Worm (Caenorhabditis elegans) whole organism, young adult: Measurements from ENCODE around the gene F54D8.10.
A peak's percentile ranks its signal among the peaks of the same experiment; 100 is the strongest.

Source experiments
- B0035.1 ChIP-seq: sonication (generic microtip); optimal IDR thresholded peaks from 2 replicates; lab custom pipeline; 2016; ENCODE audit warnings: missing genetic modification characterization, mild to moderate bottlenecking, missing compliant biosample characterization, missing genotype, missing genetic modification reagents
- F33H1.4 ChIP-seq: fragments of 200-800 bp; sonication (Bioruptor generic); IDR thresholded peaks from 2 replicates; pipeline ENCODE4 v1.3.6; 2022; ENCODE audit warnings: missing genetic modification reagents, missing genetic modification characterization, missing compliant biosample characterization
- F49E8.2 ChIP-seq: sonication (generic microtip); optimal IDR thresholded peaks from 3 replicates; lab custom pipeline; 2017; ENCODE audit warnings: missing genetic modification characterization, mild to moderate bottlenecking, missing compliant biosample characterization, antibody characterized with exemption, moderate library complexity; ENCODE audit not compliant: insufficient read depth
- F52B5.7 ChIP-seq: sonication (generic microtip); optimal IDR thresholded peaks from 2 replicates; lab custom pipeline; 2016; ENCODE audit warnings: mild to moderate bottlenecking, missing genetic modification characterization, missing compliant biosample characterization
- Y53G8AR.9 ChIP-seq: fragments of 200-800 bp; sonication (Bioruptor generic); conservative IDR thresholded peaks from 2 replicates; pipeline ENCODE4 v1.3.6; 2022; ENCODE audit warnings: missing genetic modification reagents, missing genetic modification characterization, missing compliant biosample characterization
- ama-1 ChIP-seq, 3 experiments: fragments of 150-350 bp in 1 of 3; sonication (generic microtip) in 2 of 3; optimal IDR thresholded peaks; 2 replicates each; lab custom pipeline; 2014 to 2018; ENCODE audit warnings: missing biosample characterization in 2 of 3, missing genetic modification characterization in 2 of 3, missing genetic modification reagents in 2 of 3
- aptf-3 ChIP-seq: fragments of 200-800 bp; sonication (Bioruptor generic); IDR thresholded peaks from 2 replicates; pipeline ENCODE4 v1.3.6; 2022; ENCODE audit warnings: missing genetic modification characterization, missing compliant biosample characterization
- atf-7 ChIP-seq: sonication (generic microtip); optimal IDR thresholded peaks from 2 replicates; lab custom pipeline; 2017; ENCODE audit warnings: mild to moderate bottlenecking, missing genetic modification characterization, missing compliant biosample characterization
- attf-3 ChIP-seq: fragments of 200-800 bp; sonication (Bioruptor generic); conservative IDR thresholded peaks from 2 replicates; pipeline ENCODE4 v1.3.6; 2022; ENCODE audit warnings: missing genetic modification reagents, missing genetic modification characterization, missing compliant biosample characterization
- attf-5 ChIP-seq: fragments of 200-800 bp; sonication (Bioruptor generic); optimal IDR thresholded peaks from 2 replicates; lab custom pipeline; 2018; ENCODE audit warnings: mild to moderate bottlenecking, missing genetic modification characterization, missing compliant biosample characterization
- bed-2 ChIP-seq: fragments of 200-800 bp; sonication (Bioruptor generic); IDR thresholded peaks from 2 replicates; pipeline ENCODE4 v1.3.6; 2022; ENCODE audit warnings: missing genetic modification reagents, missing genetic modification characterization, missing compliant biosample characterization
- ccch-3 ChIP-seq: fragments of 200-800 bp; sonication (Bioruptor generic); optimal IDR thresholded peaks from 2 replicates; lab custom pipeline; 2018; ENCODE audit warnings: mild to moderate bottlenecking, missing genetic modification characterization, missing compliant biosample characterization
- cebp-2 ChIP-seq: fragments of 200-800 bp; sonication (Bioruptor generic); IDR thresholded peaks from 2 replicates; pipeline ENCODE4 v1.3.6; 2022; ENCODE audit warnings: missing genetic modification characterization, missing compliant biosample characterization
- ceh-58 ChIP-seq: fragments of 200-800 bp; sonication (Bioruptor generic); IDR thresholded peaks from 2 replicates; pipeline ENCODE4 v1.3.6; 2022; ENCODE audit warnings: missing genetic modification characterization, missing compliant biosample characterization
- ceh-79 ChIP-seq: sonication (generic microtip); optimal IDR thresholded peaks from 2 replicates; lab custom pipeline; 2017; ENCODE audit warnings: mild to moderate bottlenecking, missing genetic modification characterization, missing compliant biosample characterization
- ceh-91 ChIP-seq: fragments of 200-800 bp; sonication (Bioruptor generic); IDR thresholded peaks from 2 replicates; pipeline ENCODE4 v1.3.6; 2022; ENCODE audit warnings: missing genetic modification reagents, missing genetic modification characterization, missing compliant biosample characterization
- dpff-1 ChIP-seq: sonication (generic microtip); optimal IDR thresholded peaks from 2 replicates; lab custom pipeline; 2017; ENCODE audit warnings: mild to moderate bottlenecking, missing genetic modification characterization, missing compliant biosample characterization
- egrh-3 ChIP-seq: fragments of 200-800 bp; sonication (Bioruptor generic); IDR thresholded peaks from 2 replicates; pipeline ENCODE4 v1.3.6; 2022; ENCODE audit warnings: missing genetic modification reagents, missing genetic modification characterization, missing compliant biosample characterization
- ekl-4 ChIP-seq: fragments of 200-800 bp; sonication (Bioruptor generic); IDR thresholded peaks from 2 replicates; pipeline ENCODE4 v1.3.6; 2022; ENCODE audit warnings: missing genetic modification reagents, missing genetic modification characterization, missing compliant biosample characterization
- ets-4 ChIP-seq: fragments of 200-800 bp; sonication (Bioruptor generic); optimal IDR thresholded peaks from 2 replicates; lab custom pipeline; 2018; ENCODE audit warnings: mild to moderate bottlenecking, missing genetic modification characterization, missing compliant biosample characterization
- hlh-12 ChIP-seq: sonication (generic microtip); optimal IDR thresholded peaks from 2 replicates; lab custom pipeline; 2016; ENCODE audit warnings: missing genetic modification characterization, missing compliant biosample characterization
- hlh-26 ChIP-seq: fragments of 200-800 bp; sonication (Bioruptor generic); conservative IDR thresholded peaks from 2 replicates; pipeline ENCODE4 v1.3.6; 2022; ENCODE audit warnings: missing genetic modification reagents, missing genetic modification characterization, missing compliant biosample characterization
- hmg-1.2 ChIP-seq: fragments of 200-800 bp; sonication (Bioruptor generic); IDR thresholded peaks from 2 replicates; pipeline ENCODE4 v1.3.6; 2022; ENCODE audit warnings: missing genetic modification reagents, missing genetic modification characterization, missing compliant biosample characterization
- let-526 ChIP-seq: fragments of 200-800 bp; sonication (Bioruptor generic); IDR thresholded peaks from 2 replicates; pipeline ENCODE4 v1.3.6; 2022; ENCODE audit warnings: missing genetic modification reagents, missing genetic modification characterization, missing compliant biosample characterization
- lin-40 ChIP-seq: sonication (generic microtip); optimal IDR thresholded peaks from 2 replicates; lab custom pipeline; 2016; ENCODE audit warnings: missing genetic modification characterization, mild to moderate bottlenecking, missing compliant biosample characterization, missing genotype, missing genetic modification reagents
- lsl-1 ChIP-seq: fragments of 200-800 bp; sonication (Bioruptor generic); optimal IDR thresholded peaks from 2 replicates; lab custom pipeline; 2018; ENCODE audit warnings: mild to moderate bottlenecking, missing genetic modification characterization, moderate library complexity, missing compliant biosample characterization
- madf-6 ChIP-seq: fragments of 200-800 bp; sonication (Bioruptor generic); IDR thresholded peaks from 2 replicates; pipeline ENCODE4 v1.3.6; 2022; ENCODE audit warnings: missing genetic modification reagents, missing genetic modification characterization, missing compliant biosample characterization
- mel-28 ChIP-seq: sonication (generic microtip); optimal IDR thresholded peaks from 2 replicates; lab custom pipeline; 2016; ENCODE audit warnings: borderline replicate concordance, mild to moderate bottlenecking, missing genetic modification characterization, missing compliant biosample characterization
- nfyb-1 ChIP-seq: fragments of 200-800 bp; sonication (Bioruptor generic); IDR thresholded peaks from 2 replicates; pipeline ENCODE4 v1.3.6; 2022; ENCODE audit warnings: missing genetic modification reagents, missing genetic modification characterization, missing compliant biosample characterization
- nhr-120 ChIP-seq: fragments of 200-800 bp; sonication (Bioruptor generic); IDR thresholded peaks from 2 replicates; pipeline ENCODE4 v1.3.6; 2022; ENCODE audit warnings: missing genetic modification characterization, missing compliant biosample characterization
- nhr-179 ChIP-seq: sonication (generic microtip); optimal IDR thresholded peaks from 2 replicates; lab custom pipeline; 2016; ENCODE audit warnings: mild to moderate bottlenecking, missing genetic modification characterization, missing compliant biosample characterization
- nhr-80 ChIP-seq: sonication (generic microtip); optimal IDR thresholded peaks from 2 replicates; lab custom pipeline; 2016; ENCODE audit warnings: missing genetic modification characterization, missing compliant biosample characterization
- nhr-90 ChIP-seq: sonication (generic microtip); optimal IDR thresholded peaks from 2 replicates; lab custom pipeline; 2016; ENCODE audit warnings: missing genotype, mild to moderate bottlenecking, missing genetic modification characterization, missing compliant biosample characterization
- rcor-1 ChIP-seq: fragments of 200-800 bp; sonication (Bioruptor generic); IDR thresholded peaks from 2 replicates; pipeline ENCODE4 v1.3.6; 2022; ENCODE audit warnings: missing genetic modification reagents, missing genetic modification characterization, missing compliant biosample characterization
- repo-1 ChIP-seq: sonication (generic microtip); optimal IDR thresholded peaks from 2 replicates; lab custom pipeline; 2017; ENCODE audit warnings: mild to moderate bottlenecking, missing genetic modification characterization, missing compliant biosample characterization
- rpc-1 ChIP-seq, 2 experiments: fragments of 150-350 bp in 1 of 2; sonication (generic microtip) in 1 of 2; optimal IDR thresholded peaks; 2 replicates each; lab custom pipeline; 2014 to 2018; ENCODE audit warnings: missing biosample characterization in 1 of 2, missing genetic modification characterization in 1 of 2, missing genetic modification reagents in 1 of 2, missing genotype in 1 of 2
- snpc-3.4 ChIP-seq: sonication (generic microtip); optimal IDR thresholded peaks from 2 replicates; lab custom pipeline; 2017; ENCODE audit warnings: missing genetic modification characterization, mild to moderate bottlenecking, missing compliant biosample characterization, antibody characterized with exemption, moderate library complexity, missing genotype, missing genetic modification reagents
- snpc-4 ChIP-seq, 5 experiments: fragments of 150-350 bp in 1 of 5; sonication (generic microtip) in 4 of 5; optimal IDR thresholded peaks; 2 replicates each; lab custom pipeline; 2014 to 2018; ENCODE audit warnings: missing genetic modification characterization in 5 of 5, missing biosample characterization in 3 of 5, antibody characterized with exemption in 2 of 5, mild to moderate bottlenecking in 2 of 5, missing compliant biosample characterization in 2 of 5, missing genotype in 2 of 5, moderate library complexity in 2 of 5, missing genetic modification reagents in 1 of 5
- sptf-2 ChIP-seq: fragments of 200-800 bp; sonication (Bioruptor generic); optimal IDR thresholded peaks from 2 replicates; lab custom pipeline; 2018; ENCODE audit warnings: mild to moderate bottlenecking, missing genetic modification characterization, missing compliant biosample characterization
- tbp1 ChIP-seq: fragments of 200-800 bp; sonication (Bioruptor generic); optimal IDR thresholded peaks from 2 replicates; lab custom pipeline; 2018; ENCODE audit warnings: mild to moderate bottlenecking, missing genetic modification characterization, missing compliant biosample characterization
- tlf-1 ChIP-seq: fragments of 200-800 bp; sonication (Bioruptor generic); optimal IDR thresholded peaks from 2 replicates; lab custom pipeline; 2018; ENCODE audit warnings: mild to moderate bottlenecking, missing genetic modification characterization, missing compliant biosample characterization
- xnd-1 ChIP-seq: sonication (generic microtip); optimal IDR thresholded peaks from 2 replicates; lab custom pipeline; 2016; ENCODE audit warnings: missing genotype, missing genetic modification reagents, missing genetic modification characterization, missing compliant biosample characterization
- zim-3 ChIP-seq: sonication (generic microtip); optimal IDR thresholded peaks from 2 replicates; lab custom pipeline; 2017; ENCODE audit warnings: mild to moderate bottlenecking, missing genetic modification characterization, moderate library complexity, missing compliant biosample characterization
- ztf-22 ChIP-seq: fragments of 200-800 bp; sonication (Bioruptor generic); optimal IDR thresholded peaks from 2 replicates; lab custom pipeline; 2018; ENCODE audit warnings: mild to moderate bottlenecking, missing genetic modification characterization, moderate library complexity, missing compliant biosample characterization
- ztf-28 ChIP-seq: fragments of 200-800 bp; sonication (Bioruptor generic); IDR thresholded peaks from 2 replicates; pipeline ENCODE4 v1.3.6; 2022; ENCODE audit warnings: missing genetic modification reagents, missing genetic modification characterization, missing compliant biosample characterization

Gene F54D8.10

ce11 chrIII:5080700-5081572 is 13.7 kb upstream of the F54D8.10 start (continued):
- TF ChIP-seq xnd-1 (peak; percentile 63), let-526 (GFP tag; lab: Robert Waterston, UW) (peak; percentile 36; the same call in 1 of the 2 replicates), nhr-90 (peak; percentile 89), Y53G8AR.9 (GFP tag; lab: Robert Waterston, UW) (peak; percentile 88), ztf-28 (GFP tag; lab: Robert Waterston, UW) (peak; percentile 91), hlh-12 (tag; lab: Kevin White, UChicago) (peak; percentile 72), ceh-58 (0 out of 2 replicates have a peak, but pooled peaks have one; percentile 84), ceh-79 (tag; lab: Kevin White, UChicago) (peak; percentile 73), hlh-26 (GFP tag; lab: Robert Waterston, UW) (no peak), rpc-1 (optimal IDR thresholded peaks at IDR 0.05; lab: Kevin White, UChicago) (peak; percentile 70), rpc-1 (tag; optimal IDR thresholded peaks at IDR 0.05; lab: Kevin White, UChicago) (peak; percentile 89), attf-3 (peak; percentile 52; the same call in 1 of the 2 replicates), ztf-22 (GFP tag; lab: Kevin White, UChicago) (no peak), ccch-3 (GFP tag; lab: Kevin White, UChicago) (no peak), egrh-3 (0 out of 2 replicates have a peak, but pooled peaks have one; percentile 28), F52B5.7 (peak; percentile 90), nhr-120 (GFP tag; lab: Robert Waterston, UW) (no peak), ceh-91 (GFP tag; lab: Robert Waterston, UW) (no peak; the same call in 1 of the 2 replicates), aptf-3 (GFP tag; lab: Robert Waterston, UW) (peak; percentile 93), nhr-80 (tag; lab: Kevin White, UChicago) (peak; percentile 55), atf-7 (tag; lab: Kevin White, UChicago) (peak; percentile 76), F49E8.2 (peak; percentile 64), mel-28 (tag; lab: Kevin White, UChicago) (peak; percentile 40), B0035.1 (peak; percentile 80), madf-6 (GFP tag; lab: Robert Waterston, UW) (peak; percentile 87), snpc-4 (GFP tag; optimal IDR thresholded peaks at IDR 0.05; lab: Kevin White, UChicago) (peak; percentile 97), snpc-4 (tag; optimal IDR thresholded peaks at IDR 0.05; lab: Kevin White, UChicago) (peak; percentile 98 to 99 (median 98)), nfyb-1 (GFP tag; lab: Robert Waterston, UW) (peak; percentile 94), tlf-1 (GFP tag; lab: Kevin White, UChicago) (peak; percentile 86), snpc-3.4 (tag; lab: Kevin White, UChicago) (peak; percentile 95), lin-40 (tag; lab: Kevin White, UChicago) (peak; percentile 91), repo-1 (tag; lab: Kevin White, UChicago) (peak; percentile 95), lsl-1 (peak; percentile 61), ets-4 (GFP tag; lab: Kevin White, UChicago) (peak; percentile 36), tbp1 (GFP tag; lab: Kevin White, UChicago) (peak; percentile 86), ama-1 (optimal IDR thresholded peaks at IDR 0.05; lab: Kevin White, UChicago) (peak; percentile 83), ama-1 (GFP tag; optimal IDR thresholded peaks at IDR 0.05; lab: Kevin White, UChicago) (peak; percentile 81 to 87), sptf-2 (GFP tag; lab: Kevin White, UChicago) (peak; percentile 42), nhr-179 (tag; lab: Kevin White, UChicago) (peak; percentile 19), attf-5 (GFP tag; lab: Kevin White, UChicago) (peak; percentile 70), rcor-1 (peak; percentile 78), ekl-4 (GFP tag; lab: Robert Waterston, UW) (peak; percentile 91), hmg-1.2 (GFP tag; lab: Robert Waterston, UW) (peak; percentile 86), dpff-1 (tag; lab: Kevin White, UChicago) (no peak), bed-2 (GFP tag; lab: Robert Waterston, UW) (peak; percentile 75), F33H1.4 (GFP tag; lab: Robert Waterston, UW) (peak; percentile 90), cebp-2 (GFP tag; lab: Robert Waterston, UW) (peak; percentile 86; the same call in 1 of the 2 replicates), zim-3 (tag; lab: Kevin White, UChicago) (peak; percentile 86)
